Fruit fly (Drosophila melanogaster) whole organism, wandering third instar larva: ENCODE data around the gene CG33325.

Source experiments
- Abd-B ChIP-seq: fragments of >200 bp; optimal IDR thresholded peaks from 2 replicates; lab custom pipeline; 2017; ENCODE audit warnings: missing biosample characterization, missing genetic modification characterization
- CrebA ChIP-seq: fragments of 200-800 bp; sonication (Bioruptor generic); optimal IDR thresholded peaks from 2 replicates; lab custom pipeline; 2016; ENCODE audit warnings: missing biosample characterization, mild to moderate bottlenecking, missing genetic modification characterization, borderline replicate concordance
- Dfd ChIP-seq: fragments of >200 bp; optimal IDR thresholded peaks from 2 replicates; lab custom pipeline; 2017; ENCODE audit warnings: missing biosample characterization, missing genetic modification characterization
- Dif ChIP-seq: fragments of 200-275, 200-300 bp; sonication (Bioruptor generic); optimal IDR thresholded peaks from 2 replicates; lab custom pipeline; 2018; ENCODE audit warnings: missing biosample characterization, missing genetic modification characterization; ENCODE audit not compliant: partially characterized antibody
- HLH106 ChIP-seq: fragments of 200-800 bp; optimal IDR thresholded peaks from 3 replicates; lab custom pipeline; 2019; ENCODE audit warnings: missing biosample characterization, mild to moderate bottlenecking, missing genetic modification characterization, moderate library complexity
- Hnf4 ChIP-seq: fragments of 200-800 bp; sonication (Bioruptor generic); optimal IDR thresholded peaks from 2 replicates; lab custom pipeline; 2016; ENCODE audit warnings: missing biosample characterization, mild to moderate bottlenecking, missing genetic modification characterization
- Hr78 ChIP-seq: fragments of >200 bp; optimal IDR thresholded peaks from 2 replicates; lab custom pipeline; 2017; ENCODE audit warnings: missing biosample characterization, missing genetic modification characterization
- Hr83 ChIP-seq: fragments of 200-300 bp; sonication (Bioruptor generic); optimal IDR thresholded peaks from 2 replicates; lab custom pipeline; 2016; ENCODE audit warnings: missing biosample characterization, mild to moderate bottlenecking, missing genetic modification characterization, moderate library complexity; ENCODE audit not compliant: poor library complexity, severe bottlenecking
- Jra ChIP-seq: sonication (Bioruptor generic); optimal IDR thresholded peaks from 2 replicates; lab custom pipeline; 2016; ENCODE audit warnings: missing biosample characterization, missing genetic modification characterization
- Mio ChIP-seq: sonication (Bioruptor generic); optimal IDR thresholded peaks from 2 replicates; lab custom pipeline; 2016; ENCODE audit warnings: missing biosample characterization, missing genetic modification characterization
- N ChIP-seq: fragments of >200 bp; optimal IDR thresholded peaks from 2 replicates; lab custom pipeline; 2018; ENCODE audit warnings: missing biosample characterization, missing external identifiers, missing genetic modification characterization
- OdsH ChIP-seq: fragments of 200-800 bp; sonication (Bioruptor generic); optimal IDR thresholded peaks from 2 replicates; lab custom pipeline; 2016; ENCODE audit warnings: missing biosample characterization, mild to moderate bottlenecking, missing genetic modification characterization
- Rel ChIP-seq, 2 experiments: fragments of 200-800 bp; sonication (Bioruptor generic) in 1 of 2; optimal IDR thresholded peaks; 2 replicates in 1 of 2; 3 replicates in 1 of 2; lab custom pipeline; 2016 to 2019; ENCODE audit warnings: mild to moderate bottlenecking in 2 of 2, missing biosample characterization in 2 of 2, missing genetic modification characterization in 2 of 2, moderate library complexity in 1 of 2
- Sp1 ChIP-seq: fragments of 200-800 bp; sonication (Bioruptor generic); optimal IDR thresholded peaks from 3 replicates; lab custom pipeline; 2019; ENCODE audit warnings: missing biosample characterization, mild to moderate bottlenecking, missing genetic modification characterization, moderate library complexity
- brk ChIP-seq: fragments of 200-800 bp; sonication (Bioruptor generic); optimal IDR thresholded peaks from 2 replicates; lab custom pipeline; 2016; ENCODE audit warnings: missing biosample characterization, mild to moderate bottlenecking, missing genetic modification characterization
- dl ChIP-seq, 2 experiments: fragments of 175-275, 200-275 bp in 1 of 2; fragments of 200-275 bp in 1 of 2; sonication (Bioruptor generic); optimal IDR thresholded peaks; lab custom pipeline; 2018; ENCODE audit warnings: mild to moderate bottlenecking in 2 of 2, missing biosample characterization in 2 of 2, missing genetic modification characterization in 2 of 2, moderate library complexity in 2 of 2; ENCODE audit not compliant: partially characterized antibody in 2 of 2, insufficient read depth in 1 of 2
- dmrt93B ChIP-seq: fragments of 200-800 bp; sonication (Bioruptor generic); optimal IDR thresholded peaks from 2 replicates; lab custom pipeline; 2018; ENCODE audit warnings: missing biosample characterization, mild to moderate bottlenecking, missing genetic modification characterization
- dsf ChIP-seq: sonication (Bioruptor generic); optimal IDR thresholded peaks from 2 replicates; lab custom pipeline; 2016; ENCODE audit warnings: missing biosample characterization, missing genetic modification characterization, borderline replicate concordance
- ey ChIP-seq: fragments of 200-800 bp; sonication (Bioruptor generic); optimal IDR thresholded peaks from 2 replicates; lab custom pipeline; 2016; ENCODE audit warnings: missing biosample characterization, missing genetic modification characterization
- foxo ChIP-seq, 2 experiments: fragments of 200-800 bp; sonication (Bioruptor generic); optimal IDR thresholded peaks; 2 replicates in 1 of 2; 3 replicates in 1 of 2; lab custom pipeline; 2016 to 2017; ENCODE audit warnings: missing biosample characterization in 2 of 2, missing genetic modification characterization in 2 of 2
- fru ChIP-seq: fragments of 200-800 bp; sonication (Bioruptor generic); optimal IDR thresholded peaks from 3 replicates; lab custom pipeline; 2016; ENCODE audit warnings: missing biosample characterization, mild to moderate bottlenecking, missing genetic modification characterization
- h ChIP-seq: fragments of 200-800 bp; sonication (Bioruptor generic); optimal IDR thresholded peaks from 3 replicates; lab custom pipeline; 2016; ENCODE audit warnings: missing biosample characterization, mild to moderate bottlenecking, missing genetic modification characterization
- pan ChIP-seq: fragments of >200 bp; optimal IDR thresholded peaks from 2 replicates; lab custom pipeline; 2017
- psq ChIP-seq: fragments of 200-800 bp; sonication (Bioruptor generic); optimal IDR thresholded peaks from 3 replicates; lab custom pipeline; 2017; ENCODE audit warnings: missing biosample characterization, mild to moderate bottlenecking, missing genetic modification characterization, moderate library complexity
- rgr ChIP-seq: fragments of 200-800 bp; sonication (Bioruptor generic); optimal IDR thresholded peaks from 3 replicates; lab custom pipeline; 2016; ENCODE audit warnings: missing biosample characterization, mild to moderate bottlenecking, missing genetic modification characterization
- sage ChIP-seq: fragments of 200-800 bp; sonication (Bioruptor generic); optimal IDR thresholded peaks from 2 replicates; lab custom pipeline; 2016; ENCODE audit warnings: missing biosample characterization, mild to moderate bottlenecking, missing genetic modification characterization
- sv ChIP-seq: fragments of 200-800 bp; sonication (Bioruptor generic); optimal IDR thresholded peaks from 3 replicates; lab custom pipeline; 2016; ENCODE audit warnings: missing biosample characterization, missing genetic modification characterization
- usp ChIP-seq: fragments of >200 bp; optimal IDR thresholded peaks from 2 replicates; lab custom pipeline; 2017; ENCODE audit warnings: missing biosample characterization, missing genetic modification characterization

CG33325 gene

dm6 chr3R:8715371-8715770 is 35.5 kb upstream of the CG33325 start:
- TF ChIP-seq dl (GFP tag; optimal IDR thresholded peaks at IDR 0.05; lab: Kevin White, UChicago; ENCODE audit: insufficient read depth in 1 of 2, partially characterized antibody in 2 of 2) (no peak), ey (GFP tag; lab: Kevin White, UChicago) (no peak)

- TF ChIP-seq sage (GFP tag; lab: Kevin White, UChicago) (peak; percentile 21), HLH106 (tag; lab: Kevin White, UChicago) (peak; percentile 39), Sp1 (GFP tag; lab: Kevin White, UChicago) (peak; percentile 52), rgr (peak; percentile 33), h (no peak), psq (GFP tag; lab: Kevin White, UChicago) (peak; percentile 49), Dif (GFP tag; lab: Kevin White, UChicago) (peak; percentile 5), dmrt93B (GFP tag; lab: Kevin White, UChicago) (peak; percentile 19), brk (GFP tag; lab: Kevin White, UChicago) (no peak), Rel (GFP tag; optimal IDR thresholded peaks at IDR 0.05; lab: Kevin White, UChicago) (no peak), Rel (tag; optimal IDR thresholded peaks at IDR 0.05; lab: Kevin White, UChicago) (peak; percentile 9), dl (GFP tag; optimal IDR thresholded peaks at IDR 0.05; lab: Kevin White, UChicago; ENCODE audit: insufficient read depth in 1 of 2, partially characterized antibody in 2 of 2) (no peak), fru (GFP tag; lab: Kevin White, UChicago) (peak; percentile 9), foxo (GFP tag; optimal IDR thresholded peaks at IDR 0.05; lab: Kevin White, UChicago) (peak in 1 of 2 experiments; percentile 42)
Measured at dm6 chr3R:8712722-8713131, 32.9 kb upstream of the CG33325 start, which contains the start of gene CG8112. TSS of gene CG8112 (plus strand) at chr3R:8712933.

- TF ChIP-seq Dfd (GFP tag; lab: Kevin White, UChicago) (no peak), Hr83 (GFP tag; lab: Kevin White, UChicago) (peak; percentile 4), Dif (GFP tag; lab: Kevin White, UChicago) (peak; percentile 11)
Measured at dm6 chr3R:8711890-8712449, 32.1 kb upstream of the CG33325 start.

dm6 chr3R:8707166-8707565 is 27.3 kb upstream of the CG33325 start:
- TF ChIP-seq dmrt93B (GFP tag; lab: Kevin White, UChicago) (no peak), ey (GFP tag; lab: Kevin White, UChicago) (no peak), Hnf4 (GFP tag; lab: Kevin White, UChicago) (no peak), Rel (GFP tag; optimal IDR thresholded peaks at IDR 0.05; lab: Kevin White, UChicago) (no peak), Rel (tag; optimal IDR thresholded peaks at IDR 0.05; lab: Kevin White, UChicago) (no peak), h (no peak), N (GFP tag; lab: Kevin White, UChicago) (no peak), sv (GFP tag; lab: Kevin White, UChicago) (no peak), CrebA (GFP tag; lab: Kevin White, UChicago) (no peak), Dif (GFP tag; lab: Kevin White, UChicago) (no peak), usp (GFP tag; lab: Kevin White, UChicago) (no peak), HLH106 (tag; lab: Kevin White, UChicago) (no peak), Abd-B (no peak), pan (lab: Kevin White, UChicago) (no peak), rgr (no peak), dsf (no peak), Hr78 (no peak), psq (GFP tag; lab: Kevin White, UChicago) (no peak)

- TF ChIP-seq Sp1 (GFP tag; lab: Kevin White, UChicago) (peak; percentile 59), Dfd (GFP tag; lab: Kevin White, UChicago) (peak; percentile 68), brk (GFP tag; lab: Kevin White, UChicago) (no peak)
Measured at dm6 chr3R:8705323-8706097, 25.7 kb upstream of the CG33325 start.

dm6 chr3R:8704669-8705068 is 24.8 kb upstream of the CG33325 start:
- TF ChIP-seq dsf (no peak), OdsH (GFP tag; lab: Kevin White, UChicago) (no peak), Hnf4 (GFP tag; lab: Kevin White, UChicago) (no peak), foxo (GFP tag; optimal IDR thresholded peaks at IDR 0.05; lab: Kevin White, UChicago) (no peak), Jra (no peak), Mio (GFP tag; lab: Kevin White, UChicago) (no peak), Hr78 (no peak), CrebA (GFP tag; lab: Kevin White, UChicago) (no peak)
